Worm (Caenorhabditis elegans) whole organism, L1 larva: ENCODE results near the gene R01B10.3.

Experiments
- ama-1 ChIP-seq: fragments of 150-350 bp; optimal IDR thresholded peaks from 2 replicates; lab custom pipeline; 2014
- irx-1 ChIP-seq: sonication (generic microtip); optimal IDR thresholded peaks from 2 replicates; lab custom pipeline; 2016; ENCODE audit warnings: missing genetic modification characterization, missing compliant biosample characterization
- isw-1 ChIP-seq: fragments of 200-800 bp; sonication (Bioruptor generic); IDR thresholded peaks from 2 replicates; pipeline ENCODE4 v1.3.6; 2022; ENCODE audit warnings: missing genetic modification characterization, missing compliant biosample characterization
- jun-1 ChIP-seq: fragments of 150-350 bp; optimal IDR thresholded peaks from 2 replicates; lab custom pipeline; 2014; ENCODE audit warnings: missing biosample characterization, missing genetic modification reagents, missing genetic modification characterization
- mep-1 ChIP-seq: fragments of 150-350 bp; optimal IDR thresholded peaks from 2 replicates; lab custom pipeline; 2014; ENCODE audit warnings: missing biosample characterization, missing genetic modification characterization
- nhr-77 ChIP-seq: fragments of 150-350 bp; optimal IDR thresholded peaks from 2 replicates; lab custom pipeline; 2014; ENCODE audit warnings: missing biosample characterization, missing genetic modification characterization
- nhr-85 ChIP-seq: sonication (generic microtip); peaks from one replicate; lab custom pipeline; 2016; ENCODE audit warnings: missing genetic modification characterization, inconsistent platforms, missing compliant biosample characterization
- skn-1 ChIP-seq: fragments of 150-350 bp; optimal IDR thresholded peaks from 2 replicates; lab custom pipeline; 2014; ENCODE audit warnings: missing biosample characterization, missing genetic modification characterization
- snpc-4 ChIP-seq: fragments of 150-350 bp; optimal IDR thresholded peaks from 2 replicates; lab custom pipeline; 2014; ENCODE audit warnings: missing biosample characterization, missing genetic modification characterization
- ztf-11 ChIP-seq, 2 experiments: sonication (generic microtip); optimal IDR thresholded peaks; 2 replicates each; lab custom pipeline; 2016 to 2017; ENCODE audit warnings: missing genetic modification characterization in 2 of 2, missing biosample characterization in 1 of 2, missing compliant biosample characterization in 1 of 2

DNA sequence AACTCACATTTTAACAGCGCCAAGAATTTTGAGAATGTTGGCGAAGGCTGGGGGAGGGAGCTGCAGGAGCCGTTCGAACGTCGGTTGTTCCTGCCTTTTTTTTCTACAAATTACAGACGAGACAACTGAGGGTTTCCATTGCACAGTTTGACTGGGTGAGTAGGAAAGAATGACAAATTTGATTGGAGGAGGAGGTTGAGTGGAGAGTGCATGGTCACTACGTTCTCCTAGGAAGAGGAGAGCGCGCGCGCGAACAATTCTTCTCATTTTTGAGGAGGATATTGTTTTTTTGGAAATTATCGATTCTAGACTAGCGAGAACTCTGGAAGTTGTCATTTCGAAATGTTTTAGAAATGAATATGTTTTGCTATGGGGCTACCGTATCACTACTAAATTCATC, 10.2 kb downstream of the R01B10.3 start, which contains the start of gene dhs-17:
- TF ChIP-seq snpc-4 (tag; lab: Kevin White, UChicago): no peak
- TF ChIP-seq nhr-77 (tag; lab: Kevin White, UChicago): no peak
- TF ChIP-seq isw-1: no peak
- no peak for TF ChIP-seq ztf-11 (tag; optimal IDR thresholded peaks at IDR 0.05; lab: Kevin White, UChicago)
- no peak for TF ChIP-seq skn-1 (tag; lab: Kevin White, UChicago)
- no peak for TF ChIP-seq ama-1 (lab: Kevin White, UChicago)
- TF ChIP-seq irx-1: no peak
- no peak for TF ChIP-seq jun-1 (tag; lab: Kevin White, UChicago)
- TF ChIP-seq nhr-85 (tag; lab: Kevin White, UChicago): no peak
- no peak for TF ChIP-seq mep-1 (tag; lab: Kevin White, UChicago)
